Worm (Caenorhabditis elegans): ENCODE measurements around the gene F13A2.1.

Gene F13A2.1

ce11 chrV:4375807-4376564, 6.2 kb downstream of the F13A2.1 start, which contains the start of gene F32D1.7:
F32D1.7 (minus strand) TSS chrV:4376173.
- no peak for TF ChIP-seq nhr-25 (tag; optimal IDR thresholded peaks at IDR 0.05)
- TF ChIP-seq nhr-237 (tag; optimal IDR thresholded peaks at IDR 0.05): no peak
- no peak for TF ChIP-seq ztf-11 (tag; optimal IDR thresholded peaks at IDR 0.05)
- TF ChIP-seq sma-3 (GFP tag; optimal IDR thresholded peaks at IDR 0.05): no peak
- TF ChIP-seq peb-1 (tag; optimal IDR thresholded peaks at IDR 0.05): no peak
- TF ChIP-seq crh-2 (tag; optimal IDR thresholded peaks at IDR 0.05): no peak
- no peak for TF ChIP-seq nhr-11 (tag; optimal IDR thresholded peaks at IDR 0.05)
- no peak for TF ChIP-seq nhr-12 (tag; optimal IDR thresholded peaks at IDR 0.05)
- TF ChIP-seq unc-39 (tag; optimal IDR thresholded peaks at IDR 0.05): no peak
- TF ChIP-seq zag-1 (tag; optimal IDR thresholded peaks at IDR 0.05): no peak
- TF ChIP-seq ztf-1 (GFP tag; conservative IDR thresholded peaks at IDR 0.05): no peak
- TF ChIP-seq nhr-77 (tag; optimal IDR thresholded peaks at IDR 0.05): no peak
- TF ChIP-seq skn-1 (tag; optimal IDR thresholded peaks at IDR 0.05): no peak
- no peak for TF ChIP-seq egl-27 (tag; optimal IDR thresholded peaks at IDR 0.05)
- TF ChIP-seq gmeb-1 (tag; optimal IDR thresholded peaks at IDR 0.05): no peak
- no peak for TF ChIP-seq nhr-10 (tag; optimal IDR thresholded peaks at IDR 0.05)

- no peak for TF ChIP-seq gmeb-1 (tag; optimal IDR thresholded peaks at IDR 0.05)
- no peak for TF ChIP-seq ceh-16 (tag; optimal IDR thresholded peaks at IDR 0.05)
- TF ChIP-seq lin-39 (tag; optimal IDR thresholded peaks at IDR 0.05): no peak
- TF ChIP-seq lin-11 (tag; optimal IDR thresholded peaks at IDR 0.05): no peak
- no peak for TF ChIP-seq R02D3.7 (tag; optimal IDR thresholded peaks at IDR 0.05)
- no peak for TF ChIP-seq nhr-21 (tag; optimal IDR thresholded peaks at IDR 0.05)
- TF ChIP-seq ZK546.5 (tag; optimal IDR thresholded peaks at IDR 0.05): no peak
- TF ChIP-seq ama-1 (optimal IDR thresholded peaks at IDR 0.05): no peak
- TF ChIP-seq mdl-1 (tag; optimal IDR thresholded peaks at IDR 0.05): no peak
Measured at ce11 chrV:4374625-4375024, 7.6 kb downstream of the F13A2.1 start, which contains the start of gene neg-1. neg-1 (minus strand) TSS chrV:4374874.

DNA sequence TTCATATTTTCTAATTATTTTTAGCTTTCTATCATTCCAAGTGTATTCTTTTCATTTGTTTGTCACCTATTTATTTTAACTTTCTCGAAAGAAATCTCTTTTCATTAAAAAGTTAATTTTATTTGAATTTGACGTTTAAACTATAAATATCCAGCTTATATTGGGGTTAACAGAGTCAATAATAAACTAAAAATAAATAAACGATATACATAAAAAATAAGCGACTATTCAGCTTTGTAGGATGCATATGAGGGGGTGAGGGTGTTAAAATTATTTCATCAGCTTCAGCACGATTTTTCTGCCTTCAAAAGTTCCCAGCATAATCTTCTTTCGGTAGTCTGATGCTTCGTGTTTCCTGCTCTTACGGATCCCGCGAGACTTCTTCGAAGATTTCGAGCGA, 8.5 kb downstream of the F13A2.1 start:
- TF ChIP-seq lin-11 (tag; optimal IDR thresholded peaks at IDR 0.05) (no peak), nhr-12 (tag; optimal IDR thresholded peaks at IDR 0.05) (no peak), ceh-82 (tag; optimal IDR thresholded peaks at IDR 0.05) (no peak), peb-1 (tag; optimal IDR thresholded peaks at IDR 0.05) (no peak), F13H6.1 (tag; optimal IDR thresholded peaks at IDR 0.05) (no peak), alr-1 (tag; optimal IDR thresholded peaks at IDR 0.05) (no peak), C34F6.9 (tag; optimal IDR thresholded peaks at IDR 0.05) (no peak), ztf-1 (GFP tag; conservative IDR thresholded peaks at IDR 0.05) (no peak)

- TF ChIP-seq nhr-77 (tag; optimal IDR thresholded peaks at IDR 0.05): no peak
- no peak for TF ChIP-seq ceh-16 (tag; optimal IDR thresholded peaks at IDR 0.05)
- no peak for TF ChIP-seq fos-1 (tag; optimal IDR thresholded peaks at IDR 0.05)
- no peak for TF ChIP-seq zag-1 (tag; optimal IDR thresholded peaks at IDR 0.05)
- no peak for TF ChIP-seq dmd-4 (tag; optimal IDR thresholded peaks at IDR 0.05)
- TF ChIP-seq ama-1 (optimal IDR thresholded peaks at IDR 0.05): no peak
- no peak for TF ChIP-seq sma-9 (GFP tag; optimal IDR thresholded peaks at IDR 0.05)
- TF ChIP-seq sma-9 (tag; optimal IDR thresholded peaks at IDR 0.05): no peak
- no peak for TF ChIP-seq nhr-6 (tag; optimal IDR thresholded peaks at IDR 0.05)
- TF ChIP-seq unc-62 (GFP tag; optimal IDR thresholded peaks at IDR 0.05): no peak
- no peak for TF ChIP-seq lsy-2 (tag; optimal IDR thresholded peaks at IDR 0.05)
- no peak for TF ChIP-seq mab-5 (tag; optimal IDR thresholded peaks at IDR 0.05)
- TF ChIP-seq unc-55 (GFP tag; optimal IDR thresholded peaks at IDR 0.05): no peak
- no peak for TF ChIP-seq skn-1 (tag; optimal IDR thresholded peaks at IDR 0.05)
- no peak for TF ChIP-seq egl-27 (tag; optimal IDR thresholded peaks at IDR 0.05)
- TF ChIP-seq nhr-129 (tag; optimal IDR thresholded peaks at IDR 0.05): no peak
- TF ChIP-seq nhr-21 (tag; optimal IDR thresholded peaks at IDR 0.05): no peak
- TF ChIP-seq aly-2 (tag; optimal IDR thresholded peaks at IDR 0.05): no peak
- no peak for TF ChIP-seq nhr-25 (tag; optimal IDR thresholded peaks at IDR 0.05)
- no peak for TF ChIP-seq sem-4 (tag; optimal IDR thresholded peaks at IDR 0.05)
- no peak for TF ChIP-seq gmeb-1 (tag; optimal IDR thresholded peaks at IDR 0.05)
Measured at ce11 chrV:4372986-4373385, 9.2 kb downstream of the F13A2.1 start.

Measured in whole organism, L2 larva.